Worm (Caenorhabditis elegans): Measurements from ENCODE around the gene C27D6.11.

The C27D6.11 gene

ce11 chrII:5181497-5181896 is 20.5 kb upstream of the C27D6.11 start (continued):
- TF ChIP-seq lin-40 (tag; optimal IDR thresholded peaks at IDR 0.05) (peak; percentile 58), Y67H2A.10 (GFP tag; conservative IDR thresholded peaks at IDR 0.05) (no peak), F52B5.7 (tag; optimal IDR thresholded peaks at IDR 0.05) (peak; percentile 32), snpc-3.4 (tag; optimal IDR thresholded peaks at IDR 0.05) (no peak), pbrm-1 (GFP tag; IDR thresholded peaks at IDR 0.05) (0 out of 2 replicates have a peak, but pooled peaks have one; percentile 34), repo-1 (tag; optimal IDR thresholded peaks at IDR 0.05) (peak; percentile 55), unc-62 (GFP tag; optimal IDR thresholded peaks at IDR 0.05) (peak; percentile 31), zfh-2 (GFP tag; conservative IDR thresholded peaks at IDR 0.05) (peak; percentile 92), die-1 (tag; optimal IDR thresholded peaks at IDR 0.05) (peak; percentile 46), dpl-1 (GFP tag; optimal IDR thresholded peaks at IDR 0.05) (no peak), lin-26 (GFP tag; IDR thresholded peaks at IDR 0.05) (peak; percentile 58; the same call in 1 of the 2 replicates), ekl-4 (GFP tag; IDR thresholded peaks at IDR 0.05) (no peak), D2030.7 (GFP tag; IDR thresholded peaks at IDR 0.05) (no peak), nfyb-1 (GFP tag; IDR thresholded peaks at IDR 0.05) (peak; percentile 81), Y53G8AR.9 (GFP tag; conservative IDR thresholded peaks at IDR 0.05) (0 out of 2 replicates have a peak, but pooled peaks have one; percentile 36), hlh-26 (GFP tag; conservative IDR thresholded peaks at IDR 0.05) (no peak), snpc-4 (GFP tag; optimal IDR thresholded peaks at IDR 0.05) (no peak), snpc-4 (tag; optimal IDR thresholded peaks at IDR 0.05) (peak in 3 of 4 experiments; percentile 31 to 54 (median 38)), ZK185.1 (tag; optimal IDR thresholded peaks at IDR 0.05; ENCODE audit: poor library complexity, severe bottlenecking) (peak; percentile 47), pha-4 (tag; optimal IDR thresholded peaks at IDR 0.05) (no peak), ztf-26 (tag; optimal IDR thresholded peaks at IDR 0.05) (peak; percentile 27), hmg-1.2 (GFP tag; IDR thresholded peaks at IDR 0.05) (peak; percentile 83), chd-7 (tag; optimal IDR thresholded peaks at IDR 0.05) (peak; percentile 70), tbp1 (GFP tag; optimal IDR thresholded peaks at IDR 0.05) (peak; percentile 25), ceh-27 (GFP tag; optimal IDR thresholded peaks at IDR 0.05) (peak; percentile 40), T26A5.8 (tag; optimal IDR thresholded peaks at IDR 0.05) (no peak), madf-8 (GFP tag; conservative IDR thresholded peaks at IDR 0.05) (no peak), cebp-1 (GFP tag; IDR thresholded peaks at IDR 0.05) (no peak), cebp-1 (tag; optimal IDR thresholded peaks at IDR 0.05) (peak; percentile 72), lin-54 (GFP tag; optimal IDR thresholded peaks at IDR 0.05) (peak; percentile 2), lin-35 (GFP tag; optimal IDR thresholded peaks at IDR 0.05) (peak in 1 of 3 experiments; percentile 50), let-607 (tag; optimal IDR thresholded peaks at IDR 0.05) (peak; percentile 47 to 89), sptf-2 (GFP tag; optimal IDR thresholded peaks at IDR 0.05) (no peak), nfya-2 (GFP tag; IDR thresholded peaks at IDR 0.05) (no peak), nhr-80 (tag; optimal IDR thresholded peaks at IDR 0.05) (peak; percentile 1), ceh-58 (GFP tag; IDR thresholded peaks at IDR 0.05) (no peak)

DNA sequence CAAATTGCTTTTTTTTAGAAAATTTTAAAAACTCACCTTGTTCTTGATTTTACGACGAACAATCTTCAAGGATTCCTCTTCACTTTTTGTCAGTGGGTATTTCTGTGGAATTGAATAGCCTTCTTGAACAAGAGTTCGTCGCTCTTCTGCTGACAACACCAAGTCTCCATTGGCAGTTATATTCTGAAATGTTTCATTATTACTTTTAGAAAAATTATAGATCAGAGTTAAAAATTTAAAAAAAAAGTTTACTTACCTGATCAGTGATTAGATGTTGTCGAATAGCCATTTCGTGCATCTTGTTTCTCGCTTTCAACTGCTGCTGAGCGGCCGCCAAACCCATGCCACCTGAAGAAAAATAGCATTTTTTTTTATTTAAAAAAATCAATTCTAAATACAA is 19.3 kb upstream of the C27D6.11 start:
- 0 out of 2 replicates have a peak, but pooled peaks have one; percentile 13 for TF ChIP-seq ekl-4 (GFP tag; IDR thresholded peaks at IDR 0.05)
- TF ChIP-seq C17E4.6 (GFP tag; IDR thresholded peaks at IDR 0.05) = no peak

ce11 chrII:5178609-5179008 is 17.6 kb upstream of the C27D6.11 start:
- TF ChIP-seq C17E4.6 (GFP tag; IDR thresholded peaks at IDR 0.05) (0 out of 2 replicates have a peak, but pooled peaks have one; percentile 31), F33H1.4 (GFP tag; IDR thresholded peaks at IDR 0.05) (no peak), repo-1 (tag; optimal IDR thresholded peaks at IDR 0.05) (peak; percentile 80), let-526 (GFP tag; IDR thresholded peaks at IDR 0.05) (no peak), B0336.3 (GFP tag; IDR thresholded peaks at IDR 0.05) (peak; percentile 44; the same call in 1 of the 2 replicates), ekl-4 (GFP tag; IDR thresholded peaks at IDR 0.05) (peak; percentile 38; the same call in 1 of the 2 replicates), akir-1 (GFP tag; optimal IDR thresholded peaks at IDR 0.05) (no peak), Y56A3A.18 (GFP tag; IDR thresholded peaks at IDR 0.05) (peak; percentile 79; the same call in 1 of the 2 replicates), F10E7.11 (tag; optimal IDR thresholded peaks at IDR 0.05) (no peak), efl-1 (GFP tag; optimal IDR thresholded peaks at IDR 0.05) (no peak), chd-7 (tag; optimal IDR thresholded peaks at IDR 0.05) (no peak), ceh-100 (GFP tag; IDR thresholded peaks at IDR 0.05) (0 out of 2 replicates have a peak, but pooled peaks have one; percentile 18), let-607 (tag; optimal IDR thresholded peaks at IDR 0.05) (peak in 1 of 2 experiments; percentile 7), F57A8.1 (GFP tag; optimal IDR thresholded peaks at IDR 0.05) (no peak), pbrm-1 (GFP tag; IDR thresholded peaks at IDR 0.05) (0 out of 2 replicates have a peak, but pooled peaks have one; percentile 20), cebp-1 (GFP tag; IDR thresholded peaks at IDR 0.05) (no peak), cebp-1 (tag; optimal IDR thresholded peaks at IDR 0.05) (peak; percentile 18)
